Worm (Caenorhabditis elegans) whole organism, L1 larva: Measurements from ENCODE around the gene srx-78.

Source experiments
- aly-2 ChIP-seq: fragments of 150-350 bp; optimal IDR thresholded peaks from 2 replicates; lab custom pipeline; 2014; ENCODE audit warnings: missing biosample characterization, missing genetic modification characterization
- blmp-1 ChIP-seq: fragments of 150-350 bp; optimal IDR thresholded peaks from 2 replicates; lab custom pipeline; 2014; ENCODE audit warnings: missing biosample characterization, missing genetic modification characterization
- ceh-82 ChIP-seq, 3 experiments: fragments of 150-350 bp in 1 of 3; sonication (generic microtip) in 2 of 3; optimal IDR thresholded peaks; 2 replicates each; lab custom pipeline; 2014 to 2017; ENCODE audit warnings: missing biosample characterization in 3 of 3, missing genetic modification characterization in 3 of 3
- ces-1 ChIP-seq: fragments of 150-350 bp; optimal IDR thresholded peaks from 2 replicates; lab custom pipeline; 2014; ENCODE audit warnings: missing biosample characterization, missing genetic modification reagents, missing genetic modification characterization
- dpl-1 ChIP-seq, 3 experiments: fragments of 150-350 bp in 2 of 3; sonication (generic microtip) in 1 of 3; optimal IDR thresholded peaks; 2 replicates each; lab custom pipeline; 2014 to 2017; ENCODE audit warnings: missing biosample characterization in 3 of 3, missing genetic modification characterization in 3 of 3, missing genetic modification reagents in 3 of 3
- dsc-1 ChIP-seq: sonication (generic microtip); optimal IDR thresholded peaks from 2 replicates; lab custom pipeline; 2016; ENCODE audit warnings: mild to moderate bottlenecking, missing genetic modification characterization, missing compliant biosample characterization
- efl-1 ChIP-seq, 4 experiments: fragments of 150-350 bp; optimal IDR thresholded peaks in 3 of 4; peaks in 1 of 4; 1 replicate in 1 of 4; 2 replicates in 3 of 4; lab custom pipeline; 2014; ENCODE audit warnings: missing biosample characterization in 2 of 4, missing genetic modification characterization in 2 of 4, missing genetic modification reagents in 2 of 4
- efl-3 ChIP-seq: fragments of 200-800 bp; sonication (Bioruptor generic); optimal IDR thresholded peaks from 2 replicates; lab custom pipeline; 2018; ENCODE audit warnings: mild to moderate bottlenecking, missing genetic modification characterization, missing compliant biosample characterization
- egl-27 ChIP-seq, 2 experiments: fragments of 150-350 bp in 1 of 2; sonication (generic microtip); optimal IDR thresholded peaks; 3 replicates each; lab custom pipeline; 2017 to 2018; ENCODE audit warnings: missing biosample characterization in 2 of 2, missing genetic modification characterization in 2 of 2, missing genetic modification reagents in 2 of 2
- elt-2 ChIP-seq: sonication (generic microtip); optimal IDR thresholded peaks from 2 replicates; lab custom pipeline; 2016; ENCODE audit warnings: missing genetic modification characterization, mild to moderate bottlenecking, inconsistent platforms, missing compliant biosample characterization, missing genetic modification reagents
- ets-5 ChIP-seq: fragments of 200-800 bp; sonication (Bioruptor generic); IDR thresholded peaks from 2 replicates; pipeline ENCODE4 v1.3.6; 2022; ENCODE audit warnings: missing genetic modification characterization, missing compliant biosample characterization
- fkh-8 ChIP-seq: sonication (generic microtip); optimal IDR thresholded peaks from 2 replicates; lab custom pipeline; 2016; ENCODE audit warnings: mild to moderate bottlenecking, missing genetic modification characterization, missing compliant biosample characterization
- fos-1 ChIP-seq: fragments of 150-350 bp; optimal IDR thresholded peaks from 2 replicates; lab custom pipeline; 2014; ENCODE audit warnings: missing biosample characterization, missing genetic modification characterization
- irx-1 ChIP-seq: sonication (generic microtip); optimal IDR thresholded peaks from 2 replicates; lab custom pipeline; 2016; ENCODE audit warnings: missing genetic modification characterization, missing compliant biosample characterization
- lin-15B ChIP-seq: fragments of 150-350 bp; sonication (generic microtip); optimal IDR thresholded peaks from 3 replicates; lab custom pipeline; 2014; ENCODE audit warnings: missing biosample characterization, missing genetic modification characterization
- lin-35 ChIP-seq, 2 experiments: fragments of 150-350 bp; optimal IDR thresholded peaks; 2 replicates each; lab custom pipeline; 2014; ENCODE audit warnings: missing biosample characterization in 2 of 2, missing genetic modification characterization in 2 of 2, missing genetic modification reagents in 2 of 2
- lin-39 ChIP-seq: fragments of 150-350 bp; optimal IDR thresholded peaks from 2 replicates; lab custom pipeline; 2014; ENCODE audit warnings: missing biosample characterization, missing genetic modification reagents, missing genetic modification characterization
- mdl-1 ChIP-seq, 2 experiments: fragments of 150-350 bp; optimal IDR thresholded peaks; 2 replicates each; lab custom pipeline; 2014 to 2017; ENCODE audit warnings: missing biosample characterization in 2 of 2, missing genetic modification characterization in 2 of 2, inconsistent platforms in 1 of 2
- mef-2 ChIP-seq: fragments of 150-350 bp; optimal IDR thresholded peaks from 2 replicates; lab custom pipeline; 2014; ENCODE audit warnings: missing biosample characterization, missing genetic modification characterization
- nhr-11 ChIP-seq: fragments of 150-350 bp; optimal IDR thresholded peaks from 2 replicates; lab custom pipeline; 2014; ENCODE audit warnings: missing biosample characterization, missing genetic modification characterization
- nhr-237 ChIP-seq: fragments of 150-350 bp; optimal IDR thresholded peaks from 2 replicates; lab custom pipeline; 2014; ENCODE audit warnings: missing biosample characterization, missing genetic modification characterization
- nhr-47 ChIP-seq: sonication (generic microtip); optimal IDR thresholded peaks from 2 replicates; lab custom pipeline; 2016; ENCODE audit warnings: mild to moderate bottlenecking, missing genetic modification characterization, moderate library complexity, missing compliant biosample characterization
- nhr-71 ChIP-seq: sonication (generic microtip); optimal IDR thresholded peaks from 2 replicates; lab custom pipeline; 2016; ENCODE audit warnings: mild to moderate bottlenecking, missing genetic modification characterization, moderate library complexity, missing compliant biosample characterization
- nhr-85 ChIP-seq: sonication (generic microtip); peaks from one replicate; lab custom pipeline; 2016; ENCODE audit warnings: missing genetic modification characterization, inconsistent platforms, missing compliant biosample characterization
- pqm-1 ChIP-seq: sonication (generic microtip); optimal IDR thresholded peaks from 3 replicates; lab custom pipeline; 2017; ENCODE audit warnings: missing biosample characterization, missing genetic modification characterization
- rnt-1 ChIP-seq: sonication (generic microtip); optimal IDR thresholded peaks from 2 replicates; lab custom pipeline; 2016; ENCODE audit warnings: mild to moderate bottlenecking, missing genetic modification characterization, moderate library complexity, missing compliant biosample characterization
- skn-1 ChIP-seq: fragments of 150-350 bp; optimal IDR thresholded peaks from 2 replicates; lab custom pipeline; 2014; ENCODE audit warnings: missing biosample characterization, missing genetic modification characterization
- tlp-1 ChIP-seq: fragments of 150-350 bp; optimal IDR thresholded peaks from 2 replicates; lab custom pipeline; 2014; ENCODE audit warnings: missing biosample characterization, missing genetic modification characterization
- unc-130 ChIP-seq: fragments of 150-350 bp; optimal IDR thresholded peaks from 2 replicates; lab custom pipeline; 2017; ENCODE audit warnings: missing biosample characterization, missing genetic modification characterization, inconsistent platforms
- unc-98 ChIP-seq: fragments of 200-800 bp; sonication (Bioruptor generic); IDR thresholded peaks from 2 replicates; pipeline ENCODE4 v1.3.6; 2022; ENCODE audit warnings: missing genetic modification characterization, missing compliant biosample characterization
- ztf-4 ChIP-seq: fragments of 150-350 bp; optimal IDR thresholded peaks from 2 replicates; lab custom pipeline; 2014; ENCODE audit warnings: missing biosample characterization, missing genetic modification characterization

srx-78 gene

DNA sequence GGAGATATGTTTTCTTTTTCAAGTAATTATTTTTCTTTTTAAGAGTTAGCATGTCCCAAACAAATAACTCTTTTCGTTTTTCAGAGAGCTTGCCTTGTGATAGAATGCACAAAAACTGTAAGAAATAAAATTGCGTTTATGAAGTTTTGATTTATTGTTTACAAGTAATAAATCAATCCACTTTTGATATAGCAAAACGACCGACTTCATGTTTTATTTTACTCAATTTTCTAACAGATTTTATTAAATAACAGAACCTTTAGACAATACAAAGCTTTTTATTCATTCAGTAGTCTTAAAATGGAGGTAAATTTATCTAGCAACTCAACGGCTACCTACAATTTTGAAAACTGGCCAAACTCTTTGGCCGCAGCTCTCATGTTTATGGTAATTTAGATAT lies at the start of gene srx-78:
Gene srx-78 (plus strand): TSS at position 301 of the 400 bp plus-strand sequence.
- TF ChIP-seq unc-130 (tag; lab: Kevin White, UChicago) = no peak
- TF ChIP-seq unc-98 (GFP tag; lab: Robert Waterston, UW) = no peak
- TF ChIP-seq skn-1 (tag; lab: Kevin White, UChicago) = no peak
- TF ChIP-seq lin-39 = no peak
- TF ChIP-seq ces-1 (GFP tag; lab: Kevin White, UChicago) = no peak
- TF ChIP-seq mdl-1 (tag; optimal IDR thresholded peaks at IDR 0.05; lab: Kevin White, UChicago) = no peak
- TF ChIP-seq dsc-1 = no peak
- TF ChIP-seq tlp-1 (tag; lab: Kevin White, UChicago) = no peak
- no peak for TF ChIP-seq ets-5 (GFP tag; lab: Robert Waterston, UW)
- no peak for TF ChIP-seq nhr-71
- TF ChIP-seq ceh-82 (tag; optimal IDR thresholded peaks at IDR 0.05; lab: Kevin White, UChicago) = no peak
- no peak for TF ChIP-seq nhr-85 (tag; lab: Kevin White, UChicago)
- TF ChIP-seq efl-3 (GFP tag; lab: Kevin White, UChicago) = no peak
- TF ChIP-seq egl-27 (tag; optimal IDR thresholded peaks at IDR 0.05; lab: Kevin White, UChicago) = no peak
- no peak for TF ChIP-seq ztf-4 (tag; lab: Kevin White, UChicago)
- no peak for TF ChIP-seq nhr-11 (tag; lab: Kevin White, UChicago)
- no peak for TF ChIP-seq pqm-1 (tag; lab: Kevin White, UChicago)
- TF ChIP-seq irx-1 (tag; lab: Kevin White, UChicago) = no peak

- TF ChIP-seq nhr-237 (tag; lab: Kevin White, UChicago) = no peak
- peak; percentile 1 to 39 for TF ChIP-seq efl-1 (optimal IDR thresholded peaks at IDR 0.05; lab: Kevin White, UChicago)
- TF ChIP-seq efl-1 (GFP tag; optimal IDR thresholded peaks at IDR 0.05 in 1 of 2; lab: Kevin White, UChicago) = peak in 1 of 2 experiments; percentile 29
- TF ChIP-seq dpl-1 (GFP tag; optimal IDR thresholded peaks at IDR 0.05; lab: Kevin White, UChicago) = peak in 2 of 3 experiments; percentile 14 to 46
- TF ChIP-seq nhr-85 (tag; lab: Kevin White, UChicago) = peak; percentile 47
These were observed 46.7 kb upstream of the srx-78 start, which contains the start of gene sdc-3 for ce11 chrV:15048107-15048506. Gene sdc-3 (minus strand): TSS chrV:15048207.

DNA sequence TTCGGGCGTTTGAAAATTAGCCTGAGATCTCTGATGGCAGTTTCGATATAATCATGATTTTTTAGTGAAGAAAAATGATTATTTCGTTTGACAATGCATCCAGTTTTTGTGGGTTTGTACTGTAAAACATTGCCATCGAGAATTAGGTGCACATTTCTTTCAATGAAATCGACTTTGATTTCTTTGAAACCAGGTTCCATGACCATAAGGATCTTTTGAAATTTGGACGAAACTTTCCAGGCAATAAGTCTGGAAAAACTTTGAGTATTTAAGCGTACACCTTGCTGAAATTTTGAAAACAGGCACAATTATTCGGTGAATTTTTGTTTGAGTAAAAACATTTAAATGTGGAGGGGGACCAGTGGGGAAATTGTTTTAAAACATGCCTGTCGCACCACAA lies 43.1 kb upstream of the srx-78 start:
- TF ChIP-seq nhr-71 (no peak), fkh-8 (tag; lab: Kevin White, UChicago) (no peak), dsc-1 (no peak), mef-2 (no peak), skn-1 (tag; lab: Kevin White, UChicago) (no peak)

DNA sequence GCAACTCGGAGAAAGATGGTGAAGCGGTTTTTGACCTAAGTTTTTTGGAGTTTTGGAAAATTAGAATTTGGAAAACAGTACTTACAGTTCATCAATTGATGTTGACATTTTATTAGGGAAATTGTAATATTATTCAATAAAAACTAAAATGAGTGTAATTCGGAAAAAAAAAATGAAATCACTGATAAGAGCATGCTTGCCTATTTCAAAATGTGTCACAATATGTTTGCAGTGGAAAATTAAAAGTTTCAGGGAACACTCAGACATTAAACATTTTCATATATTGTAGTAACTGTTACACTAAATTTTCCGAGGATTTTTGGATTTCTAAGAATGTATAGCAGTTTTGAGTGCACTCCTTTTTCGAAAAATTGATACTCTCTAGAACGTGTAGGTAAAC lies 42.5 kb upstream of the srx-78 start, which contains the start of the genes fbxa-82 and C25D7.5:
Gene fbxa-82 (minus strand): TSS at position 163 of the 400 bp plus-strand sequence.
Gene C25D7.5 (plus strand): TSS at position 283 of the 400 bp plus-strand sequence.
- TF ChIP-seq unc-130 (tag; lab: Kevin White, UChicago) (no peak), fos-1 (no peak)

- TF ChIP-seq lin-15B (tag; lab: Kevin White, UChicago) = no peak
- TF ChIP-seq aly-2 (tag; lab: Kevin White, UChicago) = no peak
- TF ChIP-seq blmp-1 (tag; lab: Kevin White, UChicago) = no peak
- no peak for TF ChIP-seq lin-35 (GFP tag; optimal IDR thresholded peaks at IDR 0.05; lab: Kevin White, UChicago)
- no peak for TF ChIP-seq elt-2 (tag; lab: Kevin White, UChicago)
- no peak for TF ChIP-seq nhr-71
- TF ChIP-seq rnt-1 = no peak
- TF ChIP-seq nhr-237 (tag; lab: Kevin White, UChicago) = no peak
- TF ChIP-seq mef-2 = no peak
- TF ChIP-seq unc-98 (GFP tag; lab: Robert Waterston, UW) = no peak
- no peak for TF ChIP-seq ztf-4 (tag; lab: Kevin White, UChicago)
- TF ChIP-seq fkh-8 (tag; lab: Kevin White, UChicago) = no peak
- TF ChIP-seq irx-1 (tag; lab: Kevin White, UChicago) = no peak
- TF ChIP-seq nhr-47 (tag; lab: Kevin White, UChicago) = no peak
These were observed 40.1 kb upstream of the srx-78 start for ce11 chrV:15054733-15055132.

DNA sequence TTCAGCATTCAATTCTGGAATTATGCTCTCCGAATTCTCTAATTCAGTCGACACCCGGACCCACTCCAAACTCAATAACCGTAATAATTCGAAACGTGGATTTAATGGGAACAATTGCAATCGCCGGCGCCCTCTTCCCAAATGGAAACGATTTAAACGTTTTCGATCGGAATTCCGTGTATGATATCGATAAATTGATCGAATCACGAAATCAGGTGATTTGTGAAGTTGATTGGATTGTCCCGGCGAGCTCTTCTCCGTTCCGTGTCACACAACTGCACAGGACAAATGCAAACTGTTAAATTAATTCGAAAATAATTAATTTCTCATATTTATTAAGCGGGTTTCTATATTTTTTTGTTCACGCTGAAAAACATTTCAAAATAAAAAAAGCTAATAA lies 39.0 kb upstream of the srx-78 start, which contains the start of gene C25D7.16:
Gene C25D7.16 (plus strand): TSS at position 301 of the 400 bp plus-strand sequence.
- TF ChIP-seq efl-1 (optimal IDR thresholded peaks at IDR 0.05; lab: Kevin White, UChicago) (no peak), efl-1 (GFP tag; optimal IDR thresholded peaks at IDR 0.05 in 1 of 2; lab: Kevin White, UChicago) (peak in 1 of 2 experiments; percentile 49), pqm-1 (tag; lab: Kevin White, UChicago) (no peak)
